Fruit fly (Drosophila melanogaster): ENCODE data around the gene futsch.

futsch gene

DNA sequence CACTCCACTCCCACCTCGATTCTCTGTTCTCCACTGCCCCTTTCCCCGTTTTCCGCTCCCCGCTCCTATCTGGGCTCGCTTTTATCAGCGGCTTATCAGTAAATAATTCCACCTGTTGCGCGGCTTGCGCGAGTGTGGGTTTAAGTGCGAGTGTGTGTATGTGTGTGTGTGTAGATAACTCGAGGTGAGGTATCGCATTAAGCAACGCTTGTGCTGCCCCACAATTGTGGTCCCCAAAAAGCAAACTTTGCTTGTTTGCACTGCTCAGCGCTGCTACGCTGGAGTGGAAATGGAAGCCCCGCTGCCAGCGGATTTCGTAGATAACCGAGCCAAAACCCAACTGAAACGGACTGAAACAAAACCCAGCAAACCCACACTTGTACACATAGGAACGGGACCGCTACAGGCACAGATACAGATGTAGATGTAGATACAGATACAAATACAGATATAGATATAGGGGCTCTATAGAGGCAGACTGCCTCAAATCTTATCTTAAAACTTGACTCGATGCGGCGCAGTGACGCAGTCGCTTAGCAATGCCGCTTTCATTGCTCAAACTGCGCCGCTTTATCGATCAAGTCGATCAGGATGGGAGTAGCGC, 21.6 kb upstream of the futsch start (continued):
- TF ChIP-seq BEAF-32 (GFP tag; optimal IDR thresholded peaks at IDR 0.05) (no peak), MBD-R2 (GFP tag; IDR thresholded peaks at IDR 0.05) (no peak), NK7.1 (GFP tag; optimal IDR thresholded peaks at IDR 0.05) (no peak), CG8765 (GFP tag; IDR thresholded peaks at IDR 0.05) (no peak), tll (GFP tag; optimal IDR thresholded peaks at IDR 0.05) (no peak), Side (GFP tag; optimal IDR thresholded peaks at IDR 0.05) (no peak), ems (GFP tag; optimal IDR thresholded peaks at IDR 0.05) (no peak), CG33557 (GFP tag; optimal IDR thresholded peaks at IDR 0.05) (no peak), CG4820 (GFP tag; optimal IDR thresholded peaks at IDR 0.05) (no peak), H2.0 (GFP tag; IDR thresholded peaks at IDR 0.05) (no peak), pfk (GFP tag; optimal IDR thresholded peaks at IDR 0.05) (peak; percentile 55), chn (GFP tag; optimal IDR thresholded peaks at IDR 0.05) (no peak), mam (GFP tag; optimal IDR thresholded peaks at IDR 0.05) (no peak), Ets65A (GFP tag) (no peak), kni (GFP tag; optimal IDR thresholded peaks at IDR 0.05) (peak; percentile 76), HHEX (GFP tag; optimal IDR thresholded peaks at IDR 0.05) (peak; percentile 33), HmgZ (tag; optimal IDR thresholded peaks at IDR 0.05) (peak; percentile 28), CG1647 (GFP tag; optimal IDR thresholded peaks at IDR 0.05) (no peak), dmrt99B (tag; optimal IDR thresholded peaks at IDR 0.05) (peak; percentile 12), Trl (optimal IDR thresholded peaks at IDR 0.05) (no peak), Trl (GFP tag; optimal IDR thresholded peaks at IDR 0.05) (no peak), CG10267 (tag; optimal IDR thresholded peaks at IDR 0.05) (no peak), CG10654 (GFP tag; optimal IDR thresholded peaks at IDR 0.05) (no peak), CG8478 (optimal IDR thresholded peaks at IDR 0.05) (no peak), sr (GFP tag; IDR thresholded peaks at IDR 0.05) (no peak), Abd-B (GFP tag; optimal IDR thresholded peaks at IDR 0.05) (no peak), danr (GFP tag; IDR thresholded peaks at IDR 0.05) (no peak), psq (GFP tag; optimal IDR thresholded peaks at IDR 0.05) (no peak), gro (GFP tag; optimal IDR thresholded peaks at IDR 0.05) (no peak), Mes4 (GFP tag; optimal IDR thresholded peaks at IDR 0.05) (no peak), BtbVII (GFP tag; optimal IDR thresholded peaks at IDR 0.05) (peak; percentile 29), sug (tag; optimal IDR thresholded peaks at IDR 0.05) (peak; percentile 4), CG13287 (GFP tag; IDR thresholded peaks at IDR 0.05; ENCODE audit: partially characterized antibody) (no peak), D (optimal IDR thresholded peaks at IDR 0.05) (no peak), D (GFP tag; optimal IDR thresholded peaks at IDR 0.05) (no peak), Fer2 (tag; optimal IDR thresholded peaks at IDR 0.05) (no peak), CG3847 (GFP tag; IDR thresholded peaks at IDR 0.05) (no peak), Poxn (GFP tag; IDR thresholded peaks at IDR 0.05) (no peak), CG4282 (GFP tag; optimal IDR thresholded peaks at IDR 0.05) (no peak), Vsx1 (GFP tag; optimal IDR thresholded peaks at IDR 0.05) (no peak), Nf-YB (GFP tag; optimal IDR thresholded peaks at IDR 0.05) (no peak), onecut (GFP tag; IDR thresholded peaks at IDR 0.05) (no peak), CG2712 (tag; optimal IDR thresholded peaks at IDR 0.05) (no peak), wdn (GFP tag; IDR thresholded peaks at IDR 0.05) (no peak), Usf (GFP tag; optimal IDR thresholded peaks at IDR 0.05) (no peak), Lim3 (GFP tag; IDR thresholded peaks at IDR 0.05) (no peak), dysf (GFP tag; IDR thresholded peaks at IDR 0.05) (no peak), CG17612 (GFP tag; IDR thresholded peaks at IDR 0.05) (no peak), emc (GFP tag; optimal IDR thresholded peaks at IDR 0.05) (no peak), CG2129 (GFP tag; IDR thresholded peaks at IDR 0.05; ENCODE audit: partially characterized antibody) (no peak), CG7372 (GFP tag; IDR thresholded peaks at IDR 0.05) (no peak), CG6813 (GFP tag; optimal IDR thresholded peaks at IDR 0.05) (peak; percentile 7)

All from whole organism, embryonic.